Fruit fly (Drosophila melanogaster) whole organism, embryonic: Measurements from ENCODE around the gene Adgf-D.
A peak's percentile ranks its signal among the peaks of the same experiment; 100 is the strongest.

Experiments
- ATbp ChIP-seq: fragments of 200-800 bp; sonication (Bioruptor generic); optimal IDR thresholded peaks from 2 replicates; lab custom pipeline; 2017; ENCODE audit warnings: missing biosample characterization, mild to moderate bottlenecking, missing genetic modification characterization, missing genetic modification reagents
- Ada2b ChIP-seq: fragments of 200-800 bp; sonication (Bioruptor generic); IDR thresholded peaks from 2 replicates; pipeline ENCODE4 v1.3.6; 2022; ENCODE audit warnings: missing biosample characterization, missing genetic modification characterization
- Aef1 ChIP-seq: fragments of 200-800 bp; sonication (Bioruptor generic); IDR thresholded peaks from 3 replicates; pipeline ENCODE4 v1.3.6; 2022; ENCODE audit warnings: missing biosample characterization, missing genetic modification characterization
- CG10565 ChIP-seq: fragments of 200-800 bp; sonication (Bioruptor generic); optimal IDR thresholded peaks from 3 replicates; lab custom pipeline; 2016; ENCODE audit warnings: missing biosample characterization, mild to moderate bottlenecking, missing genetic modification characterization
- CG14860 ChIP-seq: fragments of 200-800 bp; sonication (Bioruptor generic); IDR thresholded peaks from 3 replicates; pipeline ENCODE4 v1.3.6; 2022; ENCODE audit warnings: missing biosample characterization, missing genetic modification characterization; ENCODE audit not compliant: partially characterized antibody
- CG17829 ChIP-seq: fragments of 200-800 bp; optimal IDR thresholded peaks from 2 replicates; lab custom pipeline; 2019; ENCODE audit warnings: missing biosample characterization, mild to moderate bottlenecking, missing genetic modification characterization, moderate library complexity
- CG2889 ChIP-seq: fragments of 200-800 bp; sonication (Bioruptor generic); IDR thresholded peaks from 3 replicates; pipeline ENCODE4 v1.3.6; 2022; ENCODE audit warnings: missing biosample characterization, missing genetic modification characterization
- CG30431 ChIP-seq: fragments of 200-800 bp; sonication (Bioruptor generic); optimal IDR thresholded peaks from 2 replicates; lab custom pipeline; 2017; ENCODE audit warnings: missing biosample characterization, missing genetic modification characterization
- CG32532 ChIP-seq: fragments of 200-800 bp; sonication (Bioruptor generic); IDR thresholded peaks from 2 replicates; pipeline ENCODE4 v1.3.6; 2022; ENCODE audit warnings: missing biosample characterization, missing genetic modification characterization
- CG33213 ChIP-seq: fragments of 200-800 bp; sonication (Bioruptor generic); optimal IDR thresholded peaks from 3 replicates; lab custom pipeline; 2016; ENCODE audit warnings: missing biosample characterization, missing genetic modification characterization
- CG33557 ChIP-seq: fragments of 200-800 bp; sonication (Bioruptor generic); optimal IDR thresholded peaks from 2 replicates; lab custom pipeline; 2019; ENCODE audit warnings: missing biosample characterization, mild to moderate bottlenecking, missing genetic modification characterization, moderate library complexity
- CG4617 ChIP-seq: fragments of 200-800 bp; sonication (Bioruptor generic); optimal IDR thresholded peaks from 3 replicates; lab custom pipeline; 2016; ENCODE audit warnings: missing biosample characterization, missing genetic modification characterization, borderline replicate concordance
- CG4730 ChIP-seq: fragments of 200-800 bp; sonication (Bioruptor generic); IDR thresholded peaks from 2 replicates; pipeline ENCODE4 v1.3.6; 2022; ENCODE audit warnings: missing biosample characterization, missing genetic modification characterization
- CG4820 ChIP-seq: fragments of 200-800 bp; sonication (Bioruptor generic); optimal IDR thresholded peaks from 3 replicates; lab custom pipeline; 2016; ENCODE audit warnings: missing biosample characterization, missing genetic modification characterization
- CG8924 ChIP-seq: fragments of 200-800 bp; optimal IDR thresholded peaks from 3 replicates; lab custom pipeline; 2019; ENCODE audit warnings: missing biosample characterization, mild to moderate bottlenecking, missing genetic modification characterization, moderate library complexity
- CG9437 ChIP-seq: fragments of 200-800 bp; sonication (Bioruptor generic); optimal IDR thresholded peaks from 2 replicates; lab custom pipeline; 2018; ENCODE audit warnings: missing biosample characterization, mild to moderate bottlenecking, missing genetic modification characterization
- D ChIP-seq, 2 experiments: fragments of 200-800 bp in 1 of 2; fragments of >200 bp in 1 of 2; sonication (Bioruptor generic) in 1 of 2; optimal IDR thresholded peaks; 2 replicates in 1 of 2; 3 replicates in 1 of 2; lab custom pipeline; 2017; ENCODE audit warnings: mild to moderate bottlenecking in 1 of 2, missing biosample characterization in 1 of 2, missing genetic modification characterization in 1 of 2, missing genetic modification reagents in 1 of 2
- Dp ChIP-seq: fragments of 200-800 bp; sonication (Bioruptor generic); optimal IDR thresholded peaks from 2 replicates; lab custom pipeline; 2018; ENCODE audit warnings: missing biosample characterization, mild to moderate bottlenecking, missing genetic modification characterization, moderate library complexity
- Elba2 ChIP-seq: fragments of 200-800 bp; sonication (Bioruptor generic); optimal IDR thresholded peaks from 3 replicates; lab custom pipeline; 2016; ENCODE audit warnings: missing biosample characterization, missing genetic modification characterization
- Ets65A ChIP-seq: fragments of 200-800 bp; sonication (Bioruptor generic); peaks from one replicate; lab custom pipeline; 2016; ENCODE audit warnings: missing biosample characterization, missing genetic modification characterization
- Gug ChIP-seq: fragments of 200-800 bp; sonication (Bioruptor generic); IDR thresholded peaks from 4 replicates; pipeline ENCODE4 v1.3.6; 2022; ENCODE audit warnings: missing biosample characterization, missing genetic modification characterization
- Neu2 ChIP-seq: fragments of 200-800 bp; sonication (Bioruptor generic); optimal IDR thresholded peaks from 3 replicates; lab custom pipeline; 2016; ENCODE audit warnings: missing biosample characterization, missing genetic modification characterization, borderline replicate concordance
- Nf-YC ChIP-seq: fragments of 200-800 bp; optimal IDR thresholded peaks from 3 replicates; lab custom pipeline; 2019; ENCODE audit warnings: missing biosample characterization, mild to moderate bottlenecking, missing genetic modification characterization, moderate library complexity
- Ssrp ChIP-seq: fragments of 200-800 bp; sonication (Bioruptor generic); optimal IDR thresholded peaks from 2 replicates; lab custom pipeline; 2018; ENCODE audit warnings: missing biosample characterization, mild to moderate bottlenecking, missing genetic modification characterization, moderate library complexity
- YL-1 ChIP-seq: fragments of 200-800 bp; sonication (Bioruptor generic); optimal IDR thresholded peaks from 3 replicates; lab custom pipeline; 2017; ENCODE audit warnings: missing biosample characterization, mild to moderate bottlenecking, missing genetic modification characterization
- aop ChIP-seq: fragments of 200-800 bp; sonication (Bioruptor generic); IDR thresholded peaks from 2 replicates; pipeline ENCODE4 v1.3.6; 2022; ENCODE audit warnings: missing biosample characterization, missing genetic modification characterization
- ap ChIP-seq: fragments of 200-800 bp; sonication (Bioruptor generic); IDR thresholded peaks from 2 replicates; pipeline ENCODE4 v1.3.6; 2022; ENCODE audit warnings: missing biosample characterization, missing genetic modification characterization
- bab2 ChIP-seq: fragments of 200-800 bp; sonication (Bioruptor generic); optimal IDR thresholded peaks from 2 replicates; lab custom pipeline; 2016; ENCODE audit warnings: missing biosample characterization, missing genetic modification characterization
- cato ChIP-seq: fragments of 200-800 bp; sonication (Bioruptor generic); optimal IDR thresholded peaks from 2 replicates; lab custom pipeline; 2016; ENCODE audit warnings: missing biosample characterization, missing genetic modification characterization, borderline replicate concordance
- cg ChIP-seq: fragments of 200-800 bp; sonication (Bioruptor generic); optimal IDR thresholded peaks from 3 replicates; lab custom pipeline; 2019; ENCODE audit warnings: missing biosample characterization, mild to moderate bottlenecking, missing genetic modification characterization, moderate library complexity
- ci ChIP-seq: fragments of 200-800 bp; sonication (Bioruptor generic); IDR thresholded peaks from 3 replicates; pipeline ENCODE4 v1.3.6; 2022; ENCODE audit warnings: missing biosample characterization, missing genetic modification characterization
- ewg ChIP-seq: fragments of 200-800 bp; sonication (Bioruptor generic); optimal IDR thresholded peaks from 3 replicates; lab custom pipeline; 2017; ENCODE audit warnings: mild to moderate bottlenecking, missing biosample characterization, missing genetic modification reagents, missing genetic modification characterization
- fd3F ChIP-seq: fragments of 200-800 bp; sonication (Bioruptor generic); optimal IDR thresholded peaks from 2 replicates; lab custom pipeline; 2018; ENCODE audit warnings: missing biosample characterization, mild to moderate bottlenecking, missing genetic modification characterization, moderate library complexity
- grau ChIP-seq: fragments of 200-800 bp; optimal IDR thresholded peaks from 3 replicates; lab custom pipeline; 2019; ENCODE audit warnings: missing biosample characterization, mild to moderate bottlenecking, missing genetic modification characterization, moderate library complexity
- ham ChIP-seq: fragments of 200-800 bp; sonication (Bioruptor generic); IDR thresholded peaks from 2 replicates; pipeline ENCODE4 v1.3.6; 2022; ENCODE audit warnings: missing biosample characterization, missing genetic modification characterization
- hbn ChIP-seq: fragments of 200-800 bp; sonication (Bioruptor generic); IDR thresholded peaks from 2 replicates; pipeline ENCODE4 v1.3.6; 2022; ENCODE audit warnings: missing biosample characterization, missing genetic modification characterization; ENCODE audit not compliant: partially characterized antibody
- insv ChIP-seq, 2 experiments: fragments of 200-800 bp; sonication (Bioruptor generic); optimal IDR thresholded peaks; 3 replicates each; lab custom pipeline; 2016 to 2018; ENCODE audit warnings: missing biosample characterization in 2 of 2, missing genetic modification characterization in 2 of 2
- kah ChIP-seq: fragments of 200-800 bp; sonication (Bioruptor generic); optimal IDR thresholded peaks from 2 replicates; lab custom pipeline; 2018; ENCODE audit warnings: missing biosample characterization, mild to moderate bottlenecking, missing genetic modification characterization
- lbe ChIP-seq: fragments of 200-800 bp; sonication (Bioruptor generic); optimal IDR thresholded peaks from 2 replicates; lab custom pipeline; 2016; ENCODE audit warnings: missing biosample characterization, mild to moderate bottlenecking, missing genetic modification characterization
- maf-S ChIP-seq: fragments of 200-800 bp; sonication (Bioruptor generic); optimal IDR thresholded peaks from 2 replicates; lab custom pipeline; 2016; ENCODE audit warnings: missing biosample characterization, missing genetic modification characterization
- nom ChIP-seq: fragments of 200-800 bp; sonication (Bioruptor generic); optimal IDR thresholded peaks from 2 replicates; lab custom pipeline; 2017; ENCODE audit warnings: missing biosample characterization, missing genetic modification characterization, mild to moderate bottlenecking, moderate library complexity, missing genetic modification reagents
- oc ChIP-seq: fragments of 200-800 bp; sonication (Bioruptor generic); optimal IDR thresholded peaks from 2 replicates; lab custom pipeline; 2018; ENCODE audit warnings: missing biosample characterization, mild to moderate bottlenecking, missing genetic modification characterization, moderate library complexity
- onecut ChIP-seq: fragments of 200-800 bp; sonication (Bioruptor generic); IDR thresholded peaks from 2 replicates; pipeline ENCODE4 v1.3.6; 2022; ENCODE audit warnings: missing biosample characterization, missing genetic modification characterization
- pfk ChIP-seq: fragments of 200-800 bp; sonication (Bioruptor generic); optimal IDR thresholded peaks from 2 replicates; lab custom pipeline; 2018; ENCODE audit warnings: missing biosample characterization, mild to moderate bottlenecking, missing genetic modification characterization, moderate library complexity
- ro ChIP-seq: fragments of 200-800 bp; sonication (Bioruptor generic); IDR thresholded peaks from 2 replicates; pipeline ENCODE4 v1.3.6; 2022; ENCODE audit warnings: missing biosample characterization, missing genetic modification characterization
- scrt ChIP-seq: fragments of 200-800 bp; sonication (Bioruptor generic); optimal IDR thresholded peaks from 2 replicates; lab custom pipeline; 2018; ENCODE audit warnings: missing biosample characterization, mild to moderate bottlenecking, missing genetic modification characterization, moderate library complexity
- ssp ChIP-seq: fragments of 200-800 bp; sonication (Bioruptor generic); IDR thresholded peaks from 2 replicates; pipeline ENCODE4 v1.3.6; 2022; ENCODE audit warnings: missing biosample characterization, missing genetic modification characterization
- stc ChIP-seq: fragments of 200-800 bp; sonication (Bioruptor generic); IDR thresholded peaks from 2 replicates; pipeline ENCODE4 v1.3.6; 2022; ENCODE audit warnings: missing biosample characterization, missing genetic modification characterization
- unc-4 ChIP-seq: fragments of 200-800 bp; sonication (Bioruptor generic); IDR thresholded peaks from 2 replicates; pipeline ENCODE4 v1.3.6; 2022; ENCODE audit warnings: missing biosample characterization, missing genetic modification characterization; ENCODE audit not compliant: partially characterized antibody
- zen2 ChIP-seq: fragments of 200-800 bp; sonication (Bioruptor generic); IDR thresholded peaks from 3 replicates; pipeline ENCODE4 v1.3.6; 2022; ENCODE audit warnings: missing biosample characterization, missing genetic modification characterization; ENCODE audit not compliant: partially characterized antibody

Adgf-D gene

DNA sequence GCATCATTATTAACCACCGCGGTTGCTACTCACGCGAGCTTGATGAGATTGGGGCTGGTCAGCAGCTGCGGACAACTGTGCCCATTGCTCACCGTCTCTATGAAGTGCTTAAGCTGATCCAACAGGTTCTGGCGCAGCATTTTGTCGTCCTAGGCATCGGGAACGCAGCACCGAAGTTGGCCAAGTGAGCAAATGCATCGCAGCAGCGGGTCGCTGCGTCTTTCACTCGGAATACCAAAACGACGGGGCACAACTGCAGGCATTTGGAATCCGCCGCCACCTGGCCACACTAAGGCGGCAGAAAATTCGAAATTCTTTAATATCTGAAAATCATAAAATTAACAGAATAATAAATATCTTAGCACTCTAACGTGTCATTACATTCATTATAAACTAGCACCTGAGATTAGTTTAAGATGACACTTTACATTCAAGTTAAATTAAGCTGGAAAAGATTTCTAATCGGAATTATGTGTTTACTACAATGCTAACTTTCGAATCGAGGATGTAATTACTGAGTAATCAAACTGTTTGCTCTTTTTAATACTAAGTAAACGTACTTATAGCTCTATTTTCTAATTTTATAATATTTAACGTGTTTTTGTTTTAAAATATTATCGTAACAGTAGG, 22.1 kb downstream of the Adgf-D start (continued):
- TF ChIP-seq pfk (GFP tag; lab: Kevin White, UChicago), result no peak
- no peak for TF ChIP-seq fd3F
- no peak for TF ChIP-seq onecut (GFP tag; lab: Robert Waterston, UW)
- no peak for TF ChIP-seq Gug (GFP tag; lab: Robert Waterston, UW)
- TF ChIP-seq ewg (GFP tag; lab: Kevin White, UChicago), result no peak
- TF ChIP-seq Ets65A (GFP tag; lab: Kevin White, UChicago), result peak; percentile 71
- TF ChIP-seq lbe (GFP tag; lab: Kevin White, UChicago), result no peak
- no peak for TF ChIP-seq Aef1
- no peak for TF ChIP-seq kah (GFP tag; lab: Kevin White, UChicago)
- TF ChIP-seq D (optimal IDR thresholded peaks at IDR 0.05; lab: Kevin White, UChicago), result no peak
- TF ChIP-seq D (GFP tag; optimal IDR thresholded peaks at IDR 0.05; lab: Kevin White, UChicago), result no peak
- TF ChIP-seq CG4820 (GFP tag; lab: Kevin White, UChicago), result no peak
- no peak for TF ChIP-seq ap (GFP tag; lab: Robert Waterston, UW)
- no peak for TF ChIP-seq CG4730 (GFP tag; lab: Robert Waterston, UW)
- TF ChIP-seq CG8924 (tag; lab: Kevin White, UChicago), result no peak
- no peak for TF ChIP-seq unc-4 (GFP tag; lab: Robert Waterston, UW)
- TF ChIP-seq oc (tag; lab: Kevin White, UChicago), result no peak
- TF ChIP-seq Elba2, result no peak
- TF ChIP-seq grau (tag; lab: Kevin White, UChicago), result no peak
- TF ChIP-seq ATbp, result no peak
- no peak for TF ChIP-seq CG2889 (GFP tag; lab: Robert Waterston, UW)
- no peak for TF ChIP-seq stc
- no peak for TF ChIP-seq maf-S (GFP tag; lab: Kevin White, UChicago)
- TF ChIP-seq ro (GFP tag; lab: Robert Waterston, UW), result no peak
- no peak for TF ChIP-seq CG33557
- TF ChIP-seq Ada2b, result no peak
- TF ChIP-seq zen2 (GFP tag; lab: Robert Waterston, UW), result no peak
- peak; percentile 41; the same call in 1 of the 3 replicates for TF ChIP-seq ci (GFP tag; lab: Robert Waterston, UW)
- TF ChIP-seq nom, result peak; percentile 33
- no peak for TF ChIP-seq CG9437 (GFP tag; lab: Kevin White, UChicago)
- no peak for TF ChIP-seq bab2 (GFP tag; lab: Kevin White, UChicago)
- TF ChIP-seq insv (GFP tag; optimal IDR thresholded peaks at IDR 0.05; lab: Kevin White, UChicago), result no peak
- no peak for TF ChIP-seq aop (GFP tag; lab: Robert Waterston, UW)
- no peak for TF ChIP-seq Nf-YC (tag; lab: Kevin White, UChicago)
- no peak for TF ChIP-seq Ssrp
- no peak for TF ChIP-seq cg (GFP tag; lab: Kevin White, UChicago)
- no peak for TF ChIP-seq CG30431 (GFP tag; lab: Kevin White, UChicago)
- TF ChIP-seq CG32532 (GFP tag; lab: Robert Waterston, UW), result no peak
- no peak for TF ChIP-seq ssp (GFP tag; lab: Robert Waterston, UW)
- no peak for TF ChIP-seq CG14860
- TF ChIP-seq CG17829, result peak; percentile 10
- no peak for TF ChIP-seq ham (GFP tag; lab: Robert Waterston, UW)
- no peak for TF ChIP-seq CG10565 (GFP tag; lab: Kevin White, UChicago)
- TF ChIP-seq Dp (GFP tag; lab: Kevin White, UChicago), result peak; percentile 89
- no peak for TF ChIP-seq scrt (GFP tag; lab: Kevin White, UChicago)
- peak; percentile 38 for TF ChIP-seq CG4617 (GFP tag; lab: Kevin White, UChicago)
- TF ChIP-seq Neu2 (GFP tag; lab: Kevin White, UChicago), result no peak
- peak; percentile 1 for TF ChIP-seq YL-1
- TF ChIP-seq hbn, result no peak
- no peak for TF ChIP-seq cato (GFP tag; lab: Kevin White, UChicago)
- peak; percentile 40 for TF ChIP-seq CG33213 (GFP tag; lab: Kevin White, UChicago)
